Fruit fly (Drosophila melanogaster) whole organism, embryonic: Measurements from ENCODE around the gene Osi21.

Experiments
- Adf1 ChIP-seq: fragments of 200-800 bp; sonication (Bioruptor generic); IDR thresholded peaks from 2 replicates; pipeline ENCODE4 v1.3.6; 2022; ENCODE audit warnings: missing biosample characterization, missing genetic modification characterization
- Atf6 ChIP-seq: fragments of 200-800 bp; sonication (Bioruptor generic); IDR thresholded peaks from 2 replicates; pipeline ENCODE4 v1.3.6; 2022; ENCODE audit warnings: missing biosample characterization, missing genetic modification characterization
- Blimp-1 ChIP-seq: fragments of 200-800 bp; sonication (Bioruptor generic); optimal IDR thresholded peaks from 3 replicates; lab custom pipeline; 2018; ENCODE audit warnings: missing biosample characterization, missing genetic modification characterization, mild to moderate bottlenecking, moderate library complexity, missing genetic modification reagents
- CG10321 ChIP-seq: fragments of 200-800 bp; sonication (Bioruptor generic); IDR thresholded peaks from 2 replicates; pipeline ENCODE4 v1.3.6; 2022; ENCODE audit warnings: missing biosample characterization, missing genetic modification characterization
- CG11504 ChIP-seq: fragments of 200-800 bp; sonication (Bioruptor generic); optimal IDR thresholded peaks from 3 replicates; lab custom pipeline; 2019; ENCODE audit warnings: missing biosample characterization, mild to moderate bottlenecking, missing genetic modification characterization, moderate library complexity
- CG11695 ChIP-seq: fragments of 200-800 bp; sonication (Bioruptor generic); IDR thresholded peaks from 3 replicates; pipeline ENCODE4 v1.3.6; 2022; ENCODE audit warnings: missing biosample characterization, missing genetic modification characterization
- CG11723 ChIP-seq: fragments of 200-800 bp; sonication (Bioruptor generic); optimal IDR thresholded peaks from 2 replicates; lab custom pipeline; 2017; ENCODE audit warnings: missing biosample characterization, mild to moderate bottlenecking, missing genetic modification characterization
- CG12219 ChIP-seq: fragments of 200-800 bp; sonication (Bioruptor generic); optimal IDR thresholded peaks from 3 replicates; lab custom pipeline; 2018; ENCODE audit warnings: missing biosample characterization, mild to moderate bottlenecking, missing genetic modification characterization
- CG12744 ChIP-seq: fragments of 200-800 bp; sonication (Bioruptor generic); optimal IDR thresholded peaks from 2 replicates; lab custom pipeline; 2016; ENCODE audit warnings: missing biosample characterization, missing genetic modification characterization
- CG13624 ChIP-seq: fragments of 200-800 bp; sonication (Bioruptor generic); optimal IDR thresholded peaks from 2 replicates; lab custom pipeline; 2016; ENCODE audit warnings: missing biosample characterization, missing genetic modification characterization
- CG13894 ChIP-seq: fragments of 200-800 bp; sonication (Bioruptor generic); optimal IDR thresholded peaks from 3 replicates; lab custom pipeline; 2018; ENCODE audit warnings: missing biosample characterization, mild to moderate bottlenecking, missing genetic modification characterization, moderate library complexity
- CG18764 ChIP-seq: fragments of 200-800 bp; sonication (Bioruptor generic); optimal IDR thresholded peaks from 3 replicates; lab custom pipeline; 2016; ENCODE audit warnings: missing biosample characterization, missing genetic modification characterization
- CG2712 ChIP-seq: fragments of 200-800 bp; optimal IDR thresholded peaks from 3 replicates; lab custom pipeline; 2019; ENCODE audit warnings: missing biosample characterization, mild to moderate bottlenecking, missing genetic modification characterization, moderate library complexity
- CG2889 ChIP-seq: fragments of 200-800 bp; sonication (Bioruptor generic); IDR thresholded peaks from 3 replicates; pipeline ENCODE4 v1.3.6; 2022; ENCODE audit warnings: missing biosample characterization, missing genetic modification characterization
- CG31441 ChIP-seq: fragments of 200-800 bp; sonication (Bioruptor generic); IDR thresholded peaks from 2 replicates; pipeline ENCODE4 v1.3.6; 2022; ENCODE audit warnings: missing biosample characterization, missing genetic modification characterization
- CG3726 ChIP-seq: fragments of 200-800 bp; sonication (Bioruptor generic); IDR thresholded peaks from 3 replicates; pipeline ENCODE4, ENCODE4 v1.3.6; 2022; ENCODE audit warnings: missing biosample characterization, missing genetic modification characterization
- CG8478 ChIP-seq: fragments of >200 bp; optimal IDR thresholded peaks from 2 replicates; lab custom pipeline; 2018
- CTCF ChIP-seq: fragments of 200-800 bp; sonication (Bioruptor generic); optimal IDR thresholded peaks from 2 replicates; lab custom pipeline; 2017; ENCODE audit warnings: missing biosample characterization, mild to moderate bottlenecking, missing genetic modification characterization, moderate library complexity
- Camta ChIP-seq: fragments of 200-800 bp; sonication (Bioruptor generic); optimal IDR thresholded peaks from 2 replicates; lab custom pipeline; 2016; ENCODE audit warnings: missing biosample characterization, missing genetic modification characterization
- CoRest ChIP-seq: fragments of 200-800 bp; sonication (Bioruptor generic); optimal IDR thresholded peaks from 3 replicates; lab custom pipeline; 2018; ENCODE audit warnings: missing biosample characterization, mild to moderate bottlenecking, missing genetic modification characterization, moderate library complexity
- Dip2 ChIP-seq: fragments of 200-800 bp; sonication (Bioruptor generic); IDR thresholded peaks from 2 replicates; pipeline ENCODE4 v1.3.6; 2022; ENCODE audit warnings: missing biosample characterization, missing genetic modification characterization
- Dref ChIP-seq: fragments of 200-800 bp; sonication (Bioruptor generic); IDR thresholded peaks from 2 replicates; pipeline ENCODE4 v1.3.6; 2022; ENCODE audit warnings: missing biosample characterization, missing genetic modification characterization
- HLH54F ChIP-seq: fragments of 200-800 bp; sonication (Bioruptor generic); optimal IDR thresholded peaks from 3 replicates; lab custom pipeline; 2016; ENCODE audit warnings: missing biosample characterization, missing genetic modification characterization
- Oaz ChIP-seq: fragments of 200-800 bp; sonication (Bioruptor generic); IDR thresholded peaks from 2 replicates; pipeline ENCODE4 v1.3.6; 2022; ENCODE audit warnings: missing biosample characterization, missing genetic modification characterization
- Ravus ChIP-seq: fragments of 200-800 bp; sonication (Bioruptor generic); IDR thresholded peaks from 2 replicates; pipeline ENCODE4 v1.3.6; 2022; ENCODE audit warnings: missing biosample characterization, missing genetic modification characterization
- Side ChIP-seq: fragments of 200-800 bp; sonication (Bioruptor generic); optimal IDR thresholded peaks from 2 replicates; lab custom pipeline; 2016; ENCODE audit warnings: missing biosample characterization, missing genetic modification characterization
- Ssrp ChIP-seq: fragments of 200-800 bp; sonication (Bioruptor generic); optimal IDR thresholded peaks from 2 replicates; lab custom pipeline; 2018; ENCODE audit warnings: missing biosample characterization, mild to moderate bottlenecking, missing genetic modification characterization, moderate library complexity
- amos ChIP-seq: fragments of 200-800 bp; sonication (Bioruptor generic); IDR thresholded peaks from 2 replicates; pipeline ENCODE4 v1.3.6; 2022; ENCODE audit warnings: missing biosample characterization, missing genetic modification characterization; ENCODE audit not compliant: partially characterized antibody
- ase ChIP-seq: fragments of 200-800 bp; sonication (Bioruptor generic); IDR thresholded peaks from 3 replicates; pipeline ENCODE4 v1.3.6; 2022; ENCODE audit warnings: missing biosample characterization, missing genetic modification characterization
- danr ChIP-seq: fragments of 200-800 bp; sonication (Bioruptor generic); IDR thresholded peaks from 2 replicates; pipeline ENCODE4 v1.3.6; 2022; ENCODE audit warnings: missing biosample characterization, missing genetic modification characterization
- dati ChIP-seq: fragments of 200-800 bp; sonication (Bioruptor generic); IDR thresholded peaks from 2 replicates; pipeline ENCODE4 v1.3.6; 2022; ENCODE audit warnings: missing biosample characterization, missing genetic modification characterization
- fd3F ChIP-seq: fragments of 200-800 bp; sonication (Bioruptor generic); optimal IDR thresholded peaks from 2 replicates; lab custom pipeline; 2018; ENCODE audit warnings: missing biosample characterization, mild to moderate bottlenecking, missing genetic modification characterization, moderate library complexity
- fd64A ChIP-seq: fragments of 200-800 bp; sonication (Bioruptor generic); optimal IDR thresholded peaks from 3 replicates; lab custom pipeline; 2018; ENCODE audit warnings: missing biosample characterization, mild to moderate bottlenecking, missing genetic modification characterization
- gcm2 ChIP-seq: fragments of 200-800 bp; sonication (Bioruptor generic); optimal IDR thresholded peaks from 2 replicates; lab custom pipeline; 2016; ENCODE audit warnings: missing biosample characterization, missing genetic modification characterization
- gem ChIP-seq: fragments of 200-800 bp; sonication (Bioruptor generic); optimal IDR thresholded peaks from 2 replicates; lab custom pipeline; 2019; ENCODE audit warnings: missing biosample characterization, mild to moderate bottlenecking, missing genetic modification characterization, moderate library complexity
- hb ChIP-seq: fragments of 200-800 bp; sonication (Bioruptor generic); IDR thresholded peaks from 3 replicates; pipeline ENCODE4 v1.3.6; 2022; ENCODE audit warnings: missing biosample characterization, missing genetic modification characterization; ENCODE audit not compliant: partially characterized antibody
- ind ChIP-seq: fragments of 200-800 bp; sonication (Bioruptor generic); optimal IDR thresholded peaks from 3 replicates; lab custom pipeline; 2016; ENCODE audit warnings: missing biosample characterization, missing genetic modification characterization
- jigr1 ChIP-seq: fragments of 200-800 bp; sonication (Bioruptor generic); IDR thresholded peaks from 3 replicates; pipeline ENCODE4 v1.3.6; 2022; ENCODE audit warnings: missing biosample characterization, missing genetic modification characterization
- kni ChIP-seq: fragments of 200-800 bp; sonication (Bioruptor generic); optimal IDR thresholded peaks from 3 replicates; lab custom pipeline; 2017; ENCODE audit warnings: mild to moderate bottlenecking, missing biosample characterization, missing genetic modification reagents, missing genetic modification characterization
- lov ChIP-seq, 2 experiments: fragments of 200-800 bp in 1 of 2; fragments of >200 bp in 1 of 2; sonication (Bioruptor generic) in 1 of 2; IDR thresholded peaks in 1 of 2; optimal IDR thresholded peaks in 1 of 2; 2 replicates in 1 of 2; 3 replicates in 1 of 2; pipeline versions ENCODE4 v1.3.6 to Lab custom; 2017 to 2022; ENCODE audit warnings: missing biosample characterization in 1 of 2, missing genetic modification characterization in 1 of 2
- mam ChIP-seq: fragments of 200-800 bp; sonication (Bioruptor generic); optimal IDR thresholded peaks from 3 replicates; lab custom pipeline; 2016; ENCODE audit warnings: missing biosample characterization, missing genetic modification characterization
- mld ChIP-seq: fragments of 200-800 bp; sonication (Bioruptor generic); IDR thresholded peaks from 3 replicates; pipeline ENCODE4 v1.3.6; 2022; ENCODE audit warnings: missing biosample characterization, missing genetic modification characterization; ENCODE audit not compliant: partially characterized antibody
- rib ChIP-seq: fragments of 200-800 bp; sonication (Bioruptor generic); IDR thresholded peaks from 2 replicates; pipeline ENCODE4 v1.3.6; 2022; ENCODE audit warnings: missing biosample characterization, missing genetic modification characterization
- sens ChIP-seq: fragments of 200-800 bp; sonication (Bioruptor generic); peaks from one replicate; lab custom pipeline; 2016; ENCODE audit warnings: missing biosample characterization, missing genetic modification characterization
- seq ChIP-seq: fragments of 200-800 bp; sonication (Bioruptor generic); IDR thresholded peaks from 2 replicates; pipeline ENCODE4 v1.3.6; 2022; ENCODE audit warnings: missing biosample characterization, missing genetic modification characterization
- sna ChIP-seq: fragments of 200-800 bp; sonication (Bioruptor generic); IDR thresholded peaks from 2 replicates; pipeline ENCODE4 v1.3.6; 2022; ENCODE audit warnings: missing biosample characterization, missing genetic modification characterization; ENCODE audit not compliant: partially characterized antibody
- twi ChIP-seq: fragments of 200-800 bp; optimal IDR thresholded peaks from 2 replicates; lab custom pipeline; 2019; ENCODE audit warnings: missing biosample characterization, mild to moderate bottlenecking, missing genetic modification characterization, moderate library complexity
- vvl ChIP-seq: fragments of 200-800 bp; sonication (Bioruptor generic); IDR thresholded peaks from 2 replicates; pipeline ENCODE4 v1.3.6; 2022; ENCODE audit warnings: missing biosample characterization, missing genetic modification characterization
- zen2 ChIP-seq: fragments of 200-800 bp; sonication (Bioruptor generic); IDR thresholded peaks from 3 replicates; pipeline ENCODE4 v1.3.6; 2022; ENCODE audit warnings: missing biosample characterization, missing genetic modification characterization; ENCODE audit not compliant: partially characterized antibody
- zfh1 ChIP-seq: fragments of 200-800 bp; sonication (Bioruptor generic); IDR thresholded peaks from 3 replicates; pipeline ENCODE4 v1.3.6; 2022; ENCODE audit warnings: missing biosample characterization, missing genetic modification characterization

Osi21 gene

DNA sequence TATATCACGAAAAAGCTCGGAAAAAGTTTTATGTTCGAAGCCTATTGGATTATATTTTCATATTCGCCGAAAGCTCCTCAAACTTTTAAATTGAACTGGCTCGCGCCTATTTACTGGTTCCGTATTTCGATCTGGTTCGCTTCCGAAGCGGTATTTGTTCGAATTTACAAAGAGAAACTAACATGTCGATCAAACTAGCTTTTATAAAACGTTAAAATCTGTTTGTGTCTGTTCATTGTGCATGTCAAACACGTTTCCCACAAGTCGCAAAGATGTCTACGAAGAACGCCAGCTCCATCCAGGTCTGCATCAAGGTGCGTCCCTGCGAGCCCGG, 15.9 kb downstream of the Osi21 start, which contains the start of gene cana (continued):
- no peak for TF ChIP-seq Ssrp (tag; lab: Kevin White, UChicago)
- peak; percentile 64; the same call in 1 of the 2 replicates for TF ChIP-seq amos
- no peak for TF ChIP-seq zfh1

DNA sequence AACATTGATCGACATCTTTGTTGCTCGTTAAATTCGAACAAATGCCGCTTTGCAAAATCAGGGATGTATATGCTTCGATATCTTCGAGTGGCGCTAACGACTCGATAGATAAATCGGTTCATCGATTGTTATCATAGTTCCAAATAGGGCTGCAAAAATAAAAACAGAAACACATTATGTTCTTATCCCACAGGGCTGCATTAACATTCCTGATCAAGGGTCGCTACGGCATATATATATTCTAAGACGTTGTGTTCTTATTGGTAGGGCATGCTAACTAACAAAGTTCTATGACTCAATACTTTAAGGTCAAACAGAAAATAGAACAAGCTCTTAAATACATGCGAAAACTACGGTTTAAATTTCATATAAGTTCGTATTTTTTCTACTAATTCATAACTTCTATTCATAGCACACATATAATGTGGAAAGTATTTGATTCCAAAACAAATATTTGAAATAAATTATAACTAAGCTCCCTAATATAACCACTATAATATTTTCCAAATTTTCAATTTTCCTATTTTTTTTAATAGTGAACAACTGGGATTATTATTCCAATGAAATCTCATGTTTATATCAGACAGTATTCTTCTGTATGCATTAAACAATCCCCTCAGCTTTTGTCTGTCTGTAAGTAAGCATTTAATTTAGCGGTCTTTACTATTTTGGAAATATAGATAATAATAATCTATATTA, 16.4 kb downstream of the Osi21 start, which contains the start of gene cmet:
Gene cmet, minus strand, starts transcription at position 70 of the 699 bp plus-strand sequence.
- TF ChIP-seq CG3726 (GFP tag; lab: Robert Waterston, UW), result no peak
- TF ChIP-seq HLH54F, result peak; percentile 74
- peak; percentile 86 for TF ChIP-seq sna (GFP tag; lab: Robert Waterston, UW)
- no peak for TF ChIP-seq rib (GFP tag; lab: Robert Waterston, UW)
- TF ChIP-seq Dip2, result no peak
- TF ChIP-seq Oaz (GFP tag; lab: Robert Waterston, UW), result no peak
- TF ChIP-seq Side (GFP tag; lab: Kevin White, UChicago), result peak; percentile 42
- TF ChIP-seq CG10321 (GFP tag; lab: Robert Waterston, UW), result no peak
- TF ChIP-seq CG13624 (GFP tag; lab: Kevin White, UChicago), result peak; percentile 66
- TF ChIP-seq CG11695, result no peak
- peak; percentile 66 for TF ChIP-seq gem (tag; lab: Kevin White, UChicago)
- TF ChIP-seq CG18764, result peak; percentile 23
- TF ChIP-seq CG2889, result no peak
- TF ChIP-seq vvl (GFP tag; lab: Robert Waterston, UW), result peak; percentile 72
- TF ChIP-seq twi (tag; lab: Kevin White, UChicago), result no peak
- TF ChIP-seq CG8478 (lab: Kevin White, UChicago), result no peak
- TF ChIP-seq CG13894, result no peak
- TF ChIP-seq gcm2, result no peak
- no peak for TF ChIP-seq danr (GFP tag; lab: Robert Waterston, UW)
- peak; percentile 97 for TF ChIP-seq mld (GFP tag; lab: Robert Waterston, UW)
- no peak for TF ChIP-seq Blimp-1 (GFP tag; lab: Kevin White, UChicago)
- TF ChIP-seq CG31441 (GFP tag; lab: Robert Waterston, UW), result no peak
- no peak for TF ChIP-seq fd3F
- TF ChIP-seq ind (GFP tag; lab: Kevin White, UChicago), result peak; percentile 59
- no peak for TF ChIP-seq jigr1 (GFP tag; lab: Robert Waterston, UW)
- no peak for TF ChIP-seq lov (optimal IDR thresholded peaks at IDR 0.05; lab: Kevin White, UChicago)
- no peak for TF ChIP-seq lov (GFP tag; IDR thresholded peaks at IDR 0.05; lab: Robert Waterston, UW)
- no peak for TF ChIP-seq CTCF (GFP tag; lab: Kevin White, UChicago)
- no peak for TF ChIP-seq seq (GFP tag; lab: Robert Waterston, UW)
- peak; percentile 85 for TF ChIP-seq zen2 (GFP tag; lab: Robert Waterston, UW)
- no peak for TF ChIP-seq kni (GFP tag; lab: Kevin White, UChicago)
- peak; percentile 66 for TF ChIP-seq CG2712 (tag; lab: Kevin White, UChicago)
- no peak for TF ChIP-seq dati
- peak; percentile 9; the same call in 1 of the 2 replicates for TF ChIP-seq Atf6 (GFP tag; lab: Robert Waterston, UW)
- no peak for TF ChIP-seq CG11723 (GFP tag; lab: Kevin White, UChicago)
- TF ChIP-seq hb, result peak; percentile 96
- TF ChIP-seq CG12219 (GFP tag; lab: Kevin White, UChicago), result peak; percentile 28
- no peak for TF ChIP-seq Ravus (GFP tag; lab: Robert Waterston, UW)
- TF ChIP-seq sens (GFP tag; lab: Kevin White, UChicago), result peak; percentile 93
- peak; percentile 98 for TF ChIP-seq Dref
- peak; percentile 6 for TF ChIP-seq CG12744 (GFP tag; lab: Kevin White, UChicago)
- no peak for TF ChIP-seq CG11504 (tag; lab: Kevin White, UChicago)
- TF ChIP-seq CoRest, result peak; percentile 74
- TF ChIP-seq mam (GFP tag; lab: Kevin White, UChicago), result peak; percentile 78
- peak; percentile 64 for TF ChIP-seq Camta (GFP tag; lab: Kevin White, UChicago)
- no peak for TF ChIP-seq Adf1
- TF ChIP-seq fd64A (GFP tag; lab: Kevin White, UChicago), result no peak
- peak; percentile 33; the same call in 1 of the 3 replicates for TF ChIP-seq ase (GFP tag; lab: Robert Waterston, UW)
